Fruit fly (Drosophila melanogaster): ENCODE data around the gene CG5011.

DNA sequence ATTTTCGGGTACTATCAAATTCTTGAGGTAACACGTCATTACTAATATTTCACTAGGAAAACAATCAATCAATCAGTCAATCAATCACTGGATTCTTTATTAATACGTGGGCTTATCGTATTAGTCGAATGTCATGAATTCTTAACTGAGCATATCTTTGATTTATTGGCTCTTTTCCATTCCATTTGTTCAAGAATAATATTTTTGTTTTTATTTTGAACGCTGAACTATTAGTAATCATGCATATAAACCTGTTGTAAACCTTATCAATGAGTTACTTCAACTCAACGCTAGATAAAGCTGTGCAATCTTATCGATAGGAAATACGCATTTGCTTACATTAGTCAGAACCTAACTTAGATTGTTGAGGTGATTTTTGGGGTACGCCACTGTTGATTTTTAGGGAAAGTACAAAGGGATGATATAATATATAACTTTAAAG, 946 bp downstream of the CG5011 start:
- no peak for TF ChIP-seq Met (GFP tag; optimal IDR thresholded peaks at IDR 0.05)
- TF ChIP-seq dac (GFP tag; optimal IDR thresholded peaks at IDR 0.05), result no peak
- no peak for TF ChIP-seq CG7368 (GFP tag; optimal IDR thresholded peaks at IDR 0.05)
- TF ChIP-seq CG10669 (GFP tag; optimal IDR thresholded peaks at IDR 0.05), result no peak
- no peak for TF ChIP-seq CG11902 (GFP tag; optimal IDR thresholded peaks at IDR 0.05)
- no peak for TF ChIP-seq Hr4 (GFP tag; optimal IDR thresholded peaks at IDR 0.05)
- TF ChIP-seq CG31627 (GFP tag; optimal IDR thresholded peaks at IDR 0.05), result no peak
- no peak for TF ChIP-seq Lpt (GFP tag; optimal IDR thresholded peaks at IDR 0.05)

All from whole organism, prepupa.